Fruit fly (Drosophila melanogaster) whole organism, adult: ENCODE results near the gene CG31706.

Experiments used
- CG11617 ChIP-seq: fragments of 200-800 bp; sonication (Bioruptor generic); optimal IDR thresholded peaks from 2 replicates; lab custom pipeline; 2017; ENCODE audit warnings: mild to moderate bottlenecking, missing biosample characterization, missing genetic modification reagents, missing genetic modification characterization
- CG12768 ChIP-seq: fragments of 200-800 bp; sonication (Bioruptor generic); optimal IDR thresholded peaks from 2 replicates; lab custom pipeline; 2017; ENCODE audit warnings: missing biosample characterization, missing genetic modification characterization, mild to moderate bottlenecking, moderate library complexity, missing genetic modification reagents
- CG14711 ChIP-seq: fragments of 200-800 bp; sonication (Bioruptor generic); optimal IDR thresholded peaks from 2 replicates; lab custom pipeline; 2018; ENCODE audit warnings: missing biosample characterization, mild to moderate bottlenecking, missing genetic modification characterization, moderate library complexity
- CG33017 ChIP-seq: fragments of 200-800 bp; sonication (Bioruptor generic); optimal IDR thresholded peaks from 2 replicates; lab custom pipeline; 2018; ENCODE audit warnings: missing biosample characterization, mild to moderate bottlenecking, missing genetic modification characterization, moderate library complexity
- CG5204 ChIP-seq: fragments of 200-800 bp; sonication (Bioruptor generic); optimal IDR thresholded peaks from 2 replicates; lab custom pipeline; 2016; ENCODE audit warnings: missing biosample characterization, missing genetic modification characterization
- CG7101 ChIP-seq: fragments of 200-800 bp; sonication (Bioruptor generic); optimal IDR thresholded peaks from 2 replicates; lab custom pipeline; 2018; ENCODE audit warnings: missing biosample characterization, mild to moderate bottlenecking, missing genetic modification characterization, moderate library complexity
- Crg-1 ChIP-seq: fragments of 200-800 bp; sonication (Bioruptor generic); optimal IDR thresholded peaks from 2 replicates; lab custom pipeline; 2016; ENCODE audit warnings: missing biosample characterization, missing genetic modification characterization
- bab1 ChIP-seq: fragments of 200-800 bp; sonication (Bioruptor generic); optimal IDR thresholded peaks from 3 replicates; lab custom pipeline; 2019; ENCODE audit warnings: missing biosample characterization, mild to moderate bottlenecking, missing genetic modification characterization, moderate library complexity
- cnc ChIP-seq, 2 experiments: fragments of >200 bp; optimal IDR thresholded peaks; 2 replicates each; lab custom pipeline; 2017
- kay ChIP-seq: fragments of 200-800 bp; sonication (Bioruptor generic); peaks from one replicate; lab custom pipeline; 2016; ENCODE audit warnings: missing biosample characterization, missing genetic modification characterization, borderline replicate concordance
- ovo ChIP-seq: fragments of 200-800 bp; sonication (Bioruptor generic); optimal IDR thresholded peaks from 2 replicates; lab custom pipeline; 2016; ENCODE audit warnings: missing biosample characterization, missing genetic modification characterization
- tj ChIP-seq: fragments of 200-800 bp; sonication (Bioruptor generic); optimal IDR thresholded peaks from 3 replicates; lab custom pipeline; 2017; ENCODE audit warnings: missing biosample characterization, mild to moderate bottlenecking, missing genetic modification characterization, moderate library complexity
- toe ChIP-seq: fragments of 200-800 bp; sonication (Bioruptor generic); optimal IDR thresholded peaks from 2 replicates; lab custom pipeline; 2016; ENCODE audit warnings: missing biosample characterization, missing genetic modification characterization

- no peak for TF ChIP-seq CG5204
- peak; percentile 2 for TF ChIP-seq tj (GFP tag; lab: Kevin White, UChicago)
- TF ChIP-seq kay (GFP tag; lab: Kevin White, UChicago) = no peak
- no peak for TF ChIP-seq Crg-1
- TF ChIP-seq CG33017 (tag; lab: Kevin White, UChicago) = no peak
- TF ChIP-seq CG14711 (tag; lab: Kevin White, UChicago) = no peak
- no peak for TF ChIP-seq toe (GFP tag; lab: Kevin White, UChicago)
- peak; percentile 9 for TF ChIP-seq bab1 (GFP tag; lab: Kevin White, UChicago)
- TF ChIP-seq cnc (optimal IDR thresholded peaks at IDR 0.05; lab: Kevin White, UChicago) = no peak
- TF ChIP-seq CG12768 (GFP tag; lab: Kevin White, UChicago) = peak; percentile 45
- peak; percentile 75 for TF ChIP-seq ovo (GFP tag; lab: Kevin White, UChicago)
- TF ChIP-seq CG11617 (GFP tag; lab: Kevin White, UChicago) = no peak
- TF ChIP-seq CG7101 (tag; lab: Kevin White, UChicago) = no peak
Measured at dm6 chr2L:11516526-11517441, 14.1 kb downstream of the CG31706 start, which contains the start of the genes Dlg5 and CG4970.
